Worm (Caenorhabditis elegans): ENCODE measurements around the gene C53D6.8.

ce11 chrIV:9051510-9052175, 49.1 kb upstream of the C53D6.8 start:
- TF ChIP-seq snpc-4 (tag; optimal IDR thresholded peaks at IDR 0.05) (no peak), ama-1 (optimal IDR thresholded peaks at IDR 0.05) (no peak), blmp-1 (tag; optimal IDR thresholded peaks at IDR 0.05; ENCODE audit: insufficient read depth) (peak; percentile 74), lin-11 (tag; optimal IDR thresholded peaks at IDR 0.05) (no peak), aly-2 (tag; optimal IDR thresholded peaks at IDR 0.05) (no peak), nhr-25 (tag; optimal IDR thresholded peaks at IDR 0.05) (peak; percentile 38), skn-1 (tag; optimal IDR thresholded peaks at IDR 0.05) (no peak), nhr-77 (tag; optimal IDR thresholded peaks at IDR 0.05) (no peak), unc-62 (GFP tag; optimal IDR thresholded peaks at IDR 0.05) (no peak), lin-13 (GFP tag; optimal IDR thresholded peaks at IDR 0.05) (no peak), fos-1 (tag; optimal IDR thresholded peaks at IDR 0.05) (no peak), ceh-82 (tag; optimal IDR thresholded peaks at IDR 0.05) (no peak), unc-39 (tag; optimal IDR thresholded peaks at IDR 0.05) (no peak), elt-1 (tag; optimal IDR thresholded peaks at IDR 0.05) (no peak)
